Worm (Caenorhabditis elegans) whole organism, L4 larva: ENCODE data around the gene kin-20.

Source experiments
- F26F4.8 ChIP-seq: fragments of 200-800 bp; sonication (Bioruptor generic); conservative IDR thresholded peaks from 2 replicates; pipeline ENCODE4 v1.3.6; 2022; ENCODE audit warnings: missing genetic modification characterization, missing compliant biosample characterization
- F37D6.2 ChIP-seq: sonication (generic microtip); optimal IDR thresholded peaks from 2 replicates; lab custom pipeline; 2016; ENCODE audit warnings: mild to moderate bottlenecking, missing genetic modification characterization, missing compliant biosample characterization
- F44E2.7 ChIP-seq: fragments of 200-800 bp; sonication (Bioruptor generic); IDR thresholded peaks from 2 replicates; pipeline ENCODE4 v2.1.2; 2022; ENCODE audit warnings: missing genetic modification characterization, missing compliant biosample characterization
- T20F7.1 ChIP-seq: fragments of 200-800 bp; sonication (Bioruptor generic); optimal IDR thresholded peaks from 2 replicates; lab custom pipeline; 2018; ENCODE audit warnings: mild to moderate bottlenecking, missing genetic modification characterization, missing compliant biosample characterization
- Y48G9A.11 ChIP-seq: fragments of 200-800 bp; sonication (Bioruptor generic); IDR thresholded peaks from 2 replicates; pipeline ENCODE4 v1.3.6; 2022; ENCODE audit warnings: missing genetic modification reagents, missing genetic modification characterization, missing compliant biosample characterization
- ZK546.5 ChIP-seq, 2 experiments: sonication (generic microtip); optimal IDR thresholded peaks; 2 replicates each; lab custom pipeline; 2017; ENCODE audit warnings: missing biosample characterization in 2 of 2, missing genetic modification characterization in 2 of 2
- aha-1 ChIP-seq: fragments of 150-350 bp; peaks from one replicate; lab custom pipeline; 2014; ENCODE audit warnings: missing biosample characterization, missing genetic modification characterization
- arid-1 ChIP-seq: fragments of 200-800 bp; sonication (Bioruptor generic); conservative IDR thresholded peaks from 2 replicates; pipeline ENCODE4 v1.3.6; 2022; ENCODE audit warnings: missing genetic modification reagents, missing genetic modification characterization, missing compliant biosample characterization
- attf-4 ChIP-seq: sonication (generic microtip); optimal IDR thresholded peaks from 3 replicates; lab custom pipeline; 2017; ENCODE audit warnings: missing biosample characterization, missing genetic modification characterization
- ceh-28 ChIP-seq: fragments of 150-350 bp; optimal IDR thresholded peaks from 2 replicates; lab custom pipeline; 2014; ENCODE audit warnings: missing biosample characterization, missing genetic modification reagents, missing genetic modification characterization
- ceh-32 ChIP-seq: sonication (generic microtip); optimal IDR thresholded peaks from 2 replicates; lab custom pipeline; 2016; ENCODE audit warnings: mild to moderate bottlenecking, missing genetic modification characterization, missing compliant biosample characterization; ENCODE audit not compliant: poor library complexity
- ceh-62 ChIP-seq: sonication (generic microtip); optimal IDR thresholded peaks from 2 replicates; lab custom pipeline; 2017; ENCODE audit warnings: missing biosample characterization, missing genetic modification characterization
- daf-12 ChIP-seq: fragments of 150-350 bp; optimal IDR thresholded peaks from 2 replicates; lab custom pipeline; 2014; ENCODE audit warnings: missing biosample characterization, missing genetic modification reagents, missing genetic modification characterization
- daf-16 ChIP-seq, 3 experiments: sonication (generic microtip); optimal IDR thresholded peaks; 2 replicates each; lab custom pipeline; 2016 to 2017; ENCODE audit warnings: missing genetic modification characterization in 3 of 3, missing genetic modification reagents in 3 of 3, mild to moderate bottlenecking in 2 of 3, missing compliant biosample characterization in 2 of 3, missing biosample characterization in 1 of 3, moderate library complexity in 1 of 3
- daf-19 ChIP-seq: fragments of 200-800 bp; sonication (Bioruptor generic); conservative IDR thresholded peaks from 2 replicates; pipeline ENCODE4 v1.3.6; 2022; ENCODE audit warnings: missing genetic modification characterization, missing compliant biosample characterization
- egl-43 ChIP-seq: fragments of 200-800 bp; sonication (Bioruptor generic); IDR thresholded peaks from 2 replicates; pipeline ENCODE4 v1.3.6; 2022; ENCODE audit warnings: missing genetic modification reagents, missing genetic modification characterization, missing compliant biosample characterization
- fkh-10 ChIP-seq: fragments of 150-350 bp; optimal IDR thresholded peaks from 2 replicates; lab custom pipeline; 2014; ENCODE audit warnings: missing biosample characterization, missing genetic modification reagents, missing genetic modification characterization
- gei-8 ChIP-seq: fragments of 200-800 bp; sonication (Bioruptor generic); optimal IDR thresholded peaks from 2 replicates; lab custom pipeline; 2018; ENCODE audit warnings: mild to moderate bottlenecking, missing genetic modification characterization, missing compliant biosample characterization
- hlh-30 ChIP-seq: sonication (generic microtip); optimal IDR thresholded peaks from 2 replicates; lab custom pipeline; 2017; ENCODE audit warnings: antibody characterized with exemption, mild to moderate bottlenecking, missing genetic modification characterization, missing compliant biosample characterization; ENCODE audit not compliant: insufficient read depth
- hmg-1.1 ChIP-seq: fragments of 200-800 bp; sonication (Bioruptor generic); IDR thresholded peaks from 2 replicates; pipeline ENCODE4 v1.3.6; 2022; ENCODE audit warnings: missing genetic modification reagents, missing genetic modification characterization, missing compliant biosample characterization
- jun-1 ChIP-seq: fragments of 150-350 bp; optimal IDR thresholded peaks from 2 replicates; lab custom pipeline; 2014; ENCODE audit warnings: missing biosample characterization, missing genetic modification reagents, missing genetic modification characterization
- lim-7 ChIP-seq: fragments of 200-800 bp; sonication (Bioruptor generic); IDR thresholded peaks from 2 replicates; pipeline ENCODE4 v1.3.6; 2022; ENCODE audit warnings: missing genetic modification characterization, missing compliant biosample characterization
- lin-1 ChIP-seq: fragments of 200-800 bp; sonication (Bioruptor generic); IDR thresholded peaks from 2 replicates; pipeline ENCODE4 v1.3.6; 2022; ENCODE audit warnings: missing genetic modification reagents, missing genetic modification characterization, missing compliant biosample characterization
- lin-15B ChIP-seq: fragments of 150-350 bp; sonication (generic microtip); optimal IDR thresholded peaks from 3 replicates; lab custom pipeline; 2014; ENCODE audit warnings: missing biosample characterization, missing genetic modification characterization
- lin-29 ChIP-seq: fragments of 200-800 bp; sonication (Bioruptor generic); IDR thresholded peaks from 2 replicates; pipeline ENCODE4 v1.3.6; 2022; ENCODE audit warnings: missing genetic modification reagents, missing genetic modification characterization, missing compliant biosample characterization
- lir-3 ChIP-seq: sonication (generic microtip); optimal IDR thresholded peaks from 2 replicates; lab custom pipeline; 2016; ENCODE audit warnings: mild to moderate bottlenecking, missing genetic modification characterization, missing compliant biosample characterization
- lsy-2 ChIP-seq, 2 experiments: fragments of 150-350 bp in 1 of 2; sonication (generic microtip) in 1 of 2; optimal IDR thresholded peaks; 2 replicates each; lab custom pipeline; 2014 to 2017; ENCODE audit warnings: missing biosample characterization in 2 of 2, missing genetic modification characterization in 2 of 2
- mdl-1 ChIP-seq, 2 experiments: fragments of 150-350 bp in 1 of 2; sonication (generic microtip) in 1 of 2; optimal IDR thresholded peaks; 2 replicates each; lab custom pipeline; 2014 to 2017; ENCODE audit warnings: missing biosample characterization in 2 of 2, missing genetic modification characterization in 2 of 2
- mep-1 ChIP-seq: fragments of 150-350 bp; sonication (generic microtip); optimal IDR thresholded peaks from 3 replicates; lab custom pipeline; 2014; ENCODE audit warnings: missing biosample characterization, missing genetic modification characterization
- mxl-3 ChIP-seq: fragments of 200-800 bp; sonication (Bioruptor generic); optimal IDR thresholded peaks from 2 replicates; lab custom pipeline; 2018; ENCODE audit warnings: mild to moderate bottlenecking, missing genetic modification characterization, missing compliant biosample characterization
- nhr-237 ChIP-seq: sonication (generic microtip); optimal IDR thresholded peaks from 2 replicates; lab custom pipeline; 2017; ENCODE audit warnings: missing biosample characterization, missing genetic modification characterization
- nhr-25 ChIP-seq: sonication (generic microtip); optimal IDR thresholded peaks from 2 replicates; lab custom pipeline; 2017; ENCODE audit warnings: missing genetic modification characterization, mild to moderate bottlenecking, missing compliant biosample characterization, antibody characterized with exemption, moderate library complexity, borderline replicate concordance; ENCODE audit not compliant: insufficient read depth
- nhr-41 ChIP-seq: fragments of 200-800 bp; sonication (Bioruptor generic); IDR thresholded peaks from 2 replicates; pipeline ENCODE4 v1.3.6; 2022; ENCODE audit warnings: missing genetic modification reagents, missing genetic modification characterization, missing compliant biosample characterization
- nhr-6 ChIP-seq: fragments of 150-350 bp; optimal IDR thresholded peaks from 2 replicates; lab custom pipeline; 2014; ENCODE audit warnings: missing biosample characterization, missing genetic modification characterization
- nhr-76 ChIP-seq: fragments of 150-350 bp; optimal IDR thresholded peaks from 2 replicates; lab custom pipeline; 2014; ENCODE audit warnings: missing biosample characterization, missing genetic modification characterization
- pha-4 ChIP-seq, 2 experiments: fragments of 150-350 bp in 1 of 2; fragments of 200-800 bp in 1 of 2; sonication (Bioruptor generic) in 1 of 2; IDR thresholded peaks in 1 of 2; optimal IDR thresholded peaks in 1 of 2; 2 replicates each; pipeline versions ENCODE4 v1.3.6 to Lab custom; 2014 to 2022; ENCODE audit warnings: missing genetic modification characterization in 2 of 2, missing genetic modification reagents in 2 of 2, missing biosample characterization in 1 of 2, missing compliant biosample characterization in 1 of 2
- pqm-1 ChIP-seq: sonication (generic microtip); optimal IDR thresholded peaks from 2 replicates; lab custom pipeline; 2017; ENCODE audit warnings: missing biosample characterization, missing genetic modification characterization
- saeg-2 ChIP-seq: fragments of 200-800 bp; sonication (Bioruptor generic); IDR thresholded peaks from 2 replicates; pipeline ENCODE4 v1.3.6; 2022; ENCODE audit warnings: missing genetic modification reagents, missing genetic modification characterization, missing compliant biosample characterization
- tra-1 ChIP-seq: fragments of 200-800 bp; sonication (Bioruptor generic); IDR thresholded peaks from 2 replicates; pipeline ENCODE4 v1.3.6; 2022; ENCODE audit warnings: missing genetic modification reagents, missing genetic modification characterization, missing compliant biosample characterization
- unc-130 ChIP-seq: sonication (generic microtip); optimal IDR thresholded peaks from 2 replicates; lab custom pipeline; 2016; ENCODE audit warnings: missing genetic modification reagents, missing genetic modification characterization, missing compliant biosample characterization
- unc-62 ChIP-seq, 3 experiments: fragments of 150-350 bp in 1 of 3; sonication (generic microtip); optimal IDR thresholded peaks in 2 of 3; peaks in 1 of 3; 1 replicate in 1 of 3; 2 replicates in 2 of 3; lab custom pipeline; 2014 to 2017; ENCODE audit warnings: missing biosample characterization in 3 of 3, missing genetic modification characterization in 3 of 3, missing genetic modification reagents in 3 of 3, missing genotype in 1 of 3
- zfp-2 ChIP-seq: sonication (generic microtip); optimal IDR thresholded peaks from 2 replicates; lab custom pipeline; 2016; ENCODE audit warnings: mild to moderate bottlenecking, missing genetic modification characterization, missing compliant biosample characterization
- zfp-3 ChIP-seq: fragments of 200-800 bp; sonication (Bioruptor generic); conservative IDR thresholded peaks from 2 replicates; pipeline ENCODE4 v1.3.6; 2022; ENCODE audit warnings: missing genetic modification reagents, missing genetic modification characterization, missing compliant biosample characterization

kin-20 gene

ce11 chrX:15274079-15274478 lies 3.5 kb downstream of the kin-20 start (continued):
- TF ChIP-seq Y48G9A.11 (GFP tag; lab: Robert Waterston, UW): no peak
- TF ChIP-seq jun-1 (tag; lab: Kevin White, UChicago): no peak
- TF ChIP-seq aha-1: peak; percentile 99
- TF ChIP-seq mxl-3: peak; percentile 94
- no peak for TF ChIP-seq ceh-32 (tag; lab: Kevin White, UChicago)
- no peak for TF ChIP-seq unc-130
- TF ChIP-seq T20F7.1 (GFP tag; lab: Kevin White, UChicago): no peak
- TF ChIP-seq mdl-1 (tag; optimal IDR thresholded peaks at IDR 0.05; lab: Kevin White, UChicago): peak; percentile 68 to 93
- peak; percentile 55; the same call in 1 of the 2 replicates for TF ChIP-seq tra-1 (GFP tag; lab: Robert Waterston, UW)
- no peak for TF ChIP-seq nhr-6 (tag; lab: Kevin White, UChicago)
- no peak for TF ChIP-seq egl-43 (GFP tag; lab: Robert Waterston, UW)
- TF ChIP-seq zfp-3 (GFP tag; lab: Robert Waterston, UW): no peak
- TF ChIP-seq daf-19 (GFP tag; lab: Robert Waterston, UW): no peak
- no peak for TF ChIP-seq arid-1 (GFP tag; lab: Robert Waterston, UW)
- no peak for TF ChIP-seq zfp-2 (tag; lab: Kevin White, UChicago)
- no peak for TF ChIP-seq F26F4.8 (GFP tag; lab: Robert Waterston, UW)
- 0 out of 2 replicates have a peak, but pooled peaks have one; percentile 72 for TF ChIP-seq lin-29 (GFP tag; lab: Robert Waterston, UW)
- no peak for TF ChIP-seq ceh-28 (tag; lab: Kevin White, UChicago)
- peak; percentile 76 for TF ChIP-seq mep-1 (tag; lab: Kevin White, UChicago)
- no peak for TF ChIP-seq F44E2.7 (GFP tag; lab: Robert Waterston, UW)
- no peak for TF ChIP-seq pqm-1 (tag; lab: Kevin White, UChicago)
- TF ChIP-seq ceh-62 (tag; lab: Kevin White, UChicago): no peak
- no peak for TF ChIP-seq hmg-1.1 (GFP tag; lab: Robert Waterston, UW)
- no peak for TF ChIP-seq lin-15B (tag; lab: Kevin White, UChicago)
- TF ChIP-seq lin-1 (GFP tag; lab: Robert Waterston, UW): no peak
- no peak for TF ChIP-seq daf-12 (tag; lab: Kevin White, UChicago)

- TF ChIP-seq nhr-41 (GFP tag; lab: Robert Waterston, UW) (no peak), nhr-25 (peak; percentile 72), aha-1 (peak; percentile 54)
- TF ChIP-seq, all 104 proteins: peak for 2
Measured at ce11 chrX:15272925-15273324, 4.6 kb downstream of the kin-20 start.

ce11 chrX:15270656-15271055 lies 6.9 kb downstream of the kin-20 start:
- TF ChIP-seq F37D6.2 (tag; lab: Kevin White, UChicago) (no peak), aha-1 (peak; percentile 93)

- TF ChIP-seq unc-62 (GFP tag; optimal IDR thresholded peaks at IDR 0.05 in 1 of 2; lab: Kevin White, UChicago): peak in 1 of 2 experiments; percentile 96
- no peak for TF ChIP-seq unc-62 (tag; optimal IDR thresholded peaks at IDR 0.05; lab: Kevin White, UChicago)
- TF ChIP-seq F37D6.2 (tag; lab: Kevin White, UChicago): no peak
- no peak for TF ChIP-seq lsy-2 (tag; optimal IDR thresholded peaks at IDR 0.05; lab: Kevin White, UChicago)
Measured at ce11 chrX:15268461-15268860, 9.1 kb downstream of the kin-20 start.

- no peak for TF ChIP-seq lir-3 (tag; lab: Kevin White, UChicago)
- TF ChIP-seq unc-62 (GFP tag; optimal IDR thresholded peaks at IDR 0.05 in 1 of 2; lab: Kevin White, UChicago): no peak
- TF ChIP-seq unc-62 (tag; optimal IDR thresholded peaks at IDR 0.05; lab: Kevin White, UChicago): no peak
- TF ChIP-seq hlh-30 (tag; lab: Kevin White, UChicago): peak; percentile 26
- no peak for TF ChIP-seq lim-7 (GFP tag; lab: Robert Waterston, UW)
- no peak for TF ChIP-seq nhr-76 (tag; lab: Kevin White, UChicago)
- TF ChIP-seq daf-16 (GFP tag; optimal IDR thresholded peaks at IDR 0.05; lab: Kevin White, UChicago): no peak
- TF ChIP-seq daf-16 (tag; optimal IDR thresholded peaks at IDR 0.05; lab: Kevin White, UChicago): no peak
- no peak for TF ChIP-seq attf-4
- no peak for TF ChIP-seq gei-8
- no peak for TF ChIP-seq zfp-2 (tag; lab: Kevin White, UChicago)
- TF ChIP-seq pha-4 (GFP tag; IDR thresholded peaks at IDR 0.05; lab: Robert Waterston, UW): no peak
- no peak for TF ChIP-seq pha-4 (tag; optimal IDR thresholded peaks at IDR 0.05; lab: Kevin White, UChicago)
- TF ChIP-seq saeg-2 (GFP tag; lab: Robert Waterston, UW): no peak
- no peak for TF ChIP-seq tra-1 (GFP tag; lab: Robert Waterston, UW)
- TF ChIP-seq nhr-237 (tag; lab: Kevin White, UChicago): no peak
- TF ChIP-seq fkh-10 (GFP tag; lab: Kevin White, UChicago): no peak
- TF ChIP-seq ZK546.5 (tag; optimal IDR thresholded peaks at IDR 0.05; lab: Kevin White, UChicago): no peak
Measured at ce11 chrX:15264593-15264992, 13.0 kb downstream of the kin-20 start.
